Worm (Caenorhabditis elegans) whole organism, late embryonic: ENCODE results near the gene Y69E1A.8.

ENCODE experiments used
- ceh-31 ChIP-seq: sonication (generic microtip); optimal IDR thresholded peaks from 2 replicates; lab custom pipeline; 2016; ENCODE audit warnings: missing genetic modification characterization, missing compliant biosample characterization
- ceh-9 ChIP-seq: sonication (generic microtip); optimal IDR thresholded peaks from 2 replicates; lab custom pipeline; 2016; ENCODE audit warnings: mild to moderate bottlenecking, missing genetic modification characterization, inconsistent platforms, missing compliant biosample characterization
- dve-1 ChIP-seq: sonication (generic microtip); optimal IDR thresholded peaks from 2 replicates; lab custom pipeline; 2017; ENCODE audit warnings: antibody characterized with exemption, mild to moderate bottlenecking, missing genetic modification characterization, missing compliant biosample characterization
- eyg-1 ChIP-seq: sonication (generic microtip); optimal IDR thresholded peaks from 2 replicates; lab custom pipeline; 2016; ENCODE audit warnings: missing genotype, missing genetic modification characterization, missing compliant biosample characterization

- TF ChIP-seq eyg-1 (tag; lab: Kevin White, UChicago), result no peak
- no peak for TF ChIP-seq ceh-9 (tag; lab: Kevin White, UChicago)
- no peak for TF ChIP-seq dve-1 (tag; lab: Kevin White, UChicago)
- no peak for TF ChIP-seq ceh-31 (tag; lab: Kevin White, UChicago)
These were observed 1.7 kb upstream of the Y69E1A.8 start for ce11 chrIV:10964688-10965087.
